Fruit fly (Drosophila melanogaster): ENCODE data around the gene Vha16-3.

dm6 chr3L:11490539-11490938 is 17.4 kb downstream of the Vha16-3 start:
- no peak for TF ChIP-seq foxo (GFP tag; optimal IDR thresholded peaks at IDR 0.05)
- no peak for TF ChIP-seq h (GFP tag; optimal IDR thresholded peaks at IDR 0.05)
- TF ChIP-seq pan (optimal IDR thresholded peaks at IDR 0.05), result no peak
- TF ChIP-seq Dif (GFP tag; optimal IDR thresholded peaks at IDR 0.05; ENCODE audit: partially characterized antibody), result no peak
- no peak for TF ChIP-seq ey (GFP tag; optimal IDR thresholded peaks at IDR 0.05)
- no peak for TF ChIP-seq GATAd (GFP tag; optimal IDR thresholded peaks at IDR 0.05)
- TF ChIP-seq dsf (GFP tag; optimal IDR thresholded peaks at IDR 0.05; ENCODE audit: borderline replicate concordance), result no peak
- no peak for TF ChIP-seq dmrt93B (GFP tag; optimal IDR thresholded peaks at IDR 0.05)
- TF ChIP-seq woc (GFP tag; optimal IDR thresholded peaks at IDR 0.05), result no peak
- TF ChIP-seq sv (GFP tag; optimal IDR thresholded peaks at IDR 0.05), result no peak
- TF ChIP-seq Dfd (GFP tag; optimal IDR thresholded peaks at IDR 0.05), result no peak
